Fruit fly (Drosophila melanogaster): ENCODE results near the gene Nup93-2.

Nup93-2 gene

DNA sequence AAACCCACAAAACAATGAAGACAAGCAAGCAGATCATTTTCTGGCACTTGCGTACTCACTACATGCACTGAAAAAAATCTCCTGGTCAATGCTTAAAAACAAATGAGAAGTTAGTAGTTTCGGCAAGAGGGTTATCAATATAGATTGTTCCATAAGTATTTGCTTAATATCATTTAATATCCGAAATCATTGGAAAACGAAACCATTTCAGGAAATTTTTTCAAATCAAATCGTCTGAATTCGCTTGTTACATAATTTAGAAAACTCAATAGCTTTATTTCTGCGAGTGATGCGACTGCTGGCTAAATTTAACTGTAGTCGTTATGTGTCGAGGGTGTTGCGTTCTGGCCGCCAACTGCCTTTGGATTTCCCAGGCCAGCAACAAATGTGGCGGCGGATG lies 20.0 kb downstream of the Nup93-2 start (continued):
- no peak for TF ChIP-seq Xbp1 (GFP tag; optimal IDR thresholded peaks at IDR 0.05)
- no peak for TF ChIP-seq CG14667 (GFP tag; IDR thresholded peaks at IDR 0.05)
- TF ChIP-seq CG8388 (GFP tag; optimal IDR thresholded peaks at IDR 0.05): no peak
- no peak for TF ChIP-seq wdn (GFP tag; IDR thresholded peaks at IDR 0.05)
- TF ChIP-seq Elba2 (GFP tag; optimal IDR thresholded peaks at IDR 0.05): no peak
- no peak for TF ChIP-seq fd64A (GFP tag; optimal IDR thresholded peaks at IDR 0.05)
- TF ChIP-seq CG4854 (GFP tag; optimal IDR thresholded peaks at IDR 0.05): no peak
- no peak for TF ChIP-seq disco-r (GFP tag; optimal IDR thresholded peaks at IDR 0.05)
- TF ChIP-seq CoRest (tag; optimal IDR thresholded peaks at IDR 0.05): no peak
- no peak for TF ChIP-seq Dip3 (GFP tag; optimal IDR thresholded peaks at IDR 0.05)
- peak; percentile 49 for TF ChIP-seq CG11504 (tag; optimal IDR thresholded peaks at IDR 0.05)
- TF ChIP-seq Hmr (GFP tag; optimal IDR thresholded peaks at IDR 0.05): peak; percentile 50
- TF ChIP-seq E2f1 (GFP tag; IDR thresholded peaks at IDR 0.05): no peak
- no peak for TF ChIP-seq CG1529 (GFP tag; optimal IDR thresholded peaks at IDR 0.05)
- TF ChIP-seq lbe (GFP tag; optimal IDR thresholded peaks at IDR 0.05): no peak
- no peak for TF ChIP-seq ftz-f1 (GFP tag; optimal IDR thresholded peaks at IDR 0.05)
- TF ChIP-seq CG8089 (GFP tag; optimal IDR thresholded peaks at IDR 0.05): no peak
- no peak for TF ChIP-seq CG10979 (tag; optimal IDR thresholded peaks at IDR 0.05)
- no peak for TF ChIP-seq slbo (GFP tag; IDR thresholded peaks at IDR 0.05)
- peak; percentile 63 for TF ChIP-seq sens (GFP tag)
- TF ChIP-seq HHEX (GFP tag; optimal IDR thresholded peaks at IDR 0.05): no peak
- TF ChIP-seq CG3407 (GFP tag; optimal IDR thresholded peaks at IDR 0.05): no peak
- no peak for TF ChIP-seq zen (tag; optimal IDR thresholded peaks at IDR 0.05)
- TF ChIP-seq vfl (GFP tag; optimal IDR thresholded peaks at IDR 0.05): no peak
- peak; percentile 42; the same call in 2 of the 3 replicates for TF ChIP-seq row (GFP tag; IDR thresholded peaks at IDR 0.05)
- TF ChIP-seq Dfd (GFP tag; optimal IDR thresholded peaks at IDR 0.05): no peak
- peak; percentile 70 for TF ChIP-seq abd-A (tag; optimal IDR thresholded peaks at IDR 0.05)
- TF ChIP-seq E2f2 (GFP tag; IDR thresholded peaks at IDR 0.05): no peak
- TF ChIP-seq lola (GFP tag; optimal IDR thresholded peaks at IDR 0.05): no peak
- no peak for TF ChIP-seq vvl (GFP tag; IDR thresholded peaks at IDR 0.05)
- no peak for TF ChIP-seq CG2202 (tag; optimal IDR thresholded peaks at IDR 0.05)
- no peak for TF ChIP-seq jumu (GFP tag; optimal IDR thresholded peaks at IDR 0.05)
- no peak for TF ChIP-seq CG9727 (GFP tag; optimal IDR thresholded peaks at IDR 0.05)
- no peak for TF ChIP-seq ac (GFP tag; optimal IDR thresholded peaks at IDR 0.05)
- no peak for TF ChIP-seq CG43689 (GFP tag; IDR thresholded peaks at IDR 0.05)
- no peak for TF ChIP-seq CG17385 (GFP tag; optimal IDR thresholded peaks at IDR 0.05)
- no peak for TF ChIP-seq ci (GFP tag; IDR thresholded peaks at IDR 0.05)
- TF ChIP-seq Side (GFP tag; optimal IDR thresholded peaks at IDR 0.05): no peak
- TF ChIP-seq Awh (GFP tag; IDR thresholded peaks at IDR 0.05): no peak
- no peak for TF ChIP-seq run (tag; optimal IDR thresholded peaks at IDR 0.05)
- TF ChIP-seq dpn (GFP tag; optimal IDR thresholded peaks at IDR 0.05): no peak
- no peak for TF ChIP-seq al (GFP tag; IDR thresholded peaks at IDR 0.05)
- no peak for TF ChIP-seq CG8944 (GFP tag; optimal IDR thresholded peaks at IDR 0.05)
- TF ChIP-seq Xrp1 (GFP tag; IDR thresholded peaks at IDR 0.05): no peak
- TF ChIP-seq zen2 (GFP tag; IDR thresholded peaks at IDR 0.05; ENCODE audit: partially characterized antibody): no peak
- TF ChIP-seq CG13287 (GFP tag; IDR thresholded peaks at IDR 0.05; ENCODE audit: partially characterized antibody): no peak
- TF ChIP-seq gem (tag; optimal IDR thresholded peaks at IDR 0.05): peak; percentile 38
- TF ChIP-seq phol (tag; optimal IDR thresholded peaks at IDR 0.05): no peak
- TF ChIP-seq Ada2b (GFP tag; IDR thresholded peaks at IDR 0.05): no peak
- TF ChIP-seq gcm2 (GFP tag; optimal IDR thresholded peaks at IDR 0.05): no peak
- TF ChIP-seq CkIIα-i1 (GFP tag; IDR thresholded peaks at IDR 0.05): no peak
- peak; percentile 7 for TF ChIP-seq D19B (GFP tag; optimal IDR thresholded peaks at IDR 0.05)
- no peak for TF ChIP-seq Aef1 (GFP tag; IDR thresholded peaks at IDR 0.05)

Data from whole organism, embryonic.